Worm (Caenorhabditis elegans): ENCODE measurements around the gene Y73C8B.9.

The Y73C8B.9 gene

DNA sequence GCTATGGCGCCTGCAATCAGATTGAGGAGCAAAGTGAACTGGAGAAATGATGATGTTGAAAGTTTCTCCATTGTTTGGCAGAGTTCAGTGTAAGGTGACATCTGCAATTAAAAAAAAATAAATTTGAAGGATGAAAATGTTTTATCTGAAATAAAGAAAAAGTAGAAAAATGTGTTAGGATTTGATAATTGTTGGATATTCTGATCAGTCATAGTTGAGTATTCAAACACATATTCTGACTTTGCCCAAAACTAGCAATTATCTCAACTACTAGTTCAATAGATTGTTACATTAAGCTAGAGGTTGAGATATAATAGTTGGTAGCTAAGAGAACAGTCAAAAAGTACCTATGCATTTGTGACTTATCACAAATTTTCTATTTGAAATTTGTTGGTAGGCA lies 48.9 kb upstream of the Y73C8B.9 start, which contains the start of gene srab-10:
Gene srab-10, minus strand, starts transcription at position 101 of the 400 bp plus-strand sequence.
- TF ChIP-seq lin-39 (tag; optimal IDR thresholded peaks at IDR 0.05) (no peak), R02D3.7 (tag; optimal IDR thresholded peaks at IDR 0.05) (no peak), F13H6.1 (tag; optimal IDR thresholded peaks at IDR 0.05) (no peak), nhr-25 (tag; optimal IDR thresholded peaks at IDR 0.05) (no peak), dmd-4 (tag; optimal IDR thresholded peaks at IDR 0.05) (no peak), sma-9 (GFP tag; optimal IDR thresholded peaks at IDR 0.05) (no peak), sma-9 (tag; optimal IDR thresholded peaks at IDR 0.05) (no peak), aly-2 (tag; optimal IDR thresholded peaks at IDR 0.05) (no peak), snpc-4 (tag; optimal IDR thresholded peaks at IDR 0.05) (no peak), nhr-129 (tag; optimal IDR thresholded peaks at IDR 0.05) (no peak), nhr-77 (tag; optimal IDR thresholded peaks at IDR 0.05) (no peak), alr-1 (tag; optimal IDR thresholded peaks at IDR 0.05) (no peak), ztf-1 (GFP tag; conservative IDR thresholded peaks at IDR 0.05) (no peak), mbf-1 (tag; optimal IDR thresholded peaks at IDR 0.05) (no peak), unc-55 (GFP tag; optimal IDR thresholded peaks at IDR 0.05) (no peak), lsy-2 (tag; optimal IDR thresholded peaks at IDR 0.05) (no peak), ceh-82 (tag; optimal IDR thresholded peaks at IDR 0.05) (no peak), sem-4 (tag; optimal IDR thresholded peaks at IDR 0.05) (no peak), nhr-237 (tag; optimal IDR thresholded peaks at IDR 0.05) (no peak), nhr-23 (tag; optimal IDR thresholded peaks at IDR 0.05) (no peak), crh-2 (tag; optimal IDR thresholded peaks at IDR 0.05) (no peak)

DNA sequence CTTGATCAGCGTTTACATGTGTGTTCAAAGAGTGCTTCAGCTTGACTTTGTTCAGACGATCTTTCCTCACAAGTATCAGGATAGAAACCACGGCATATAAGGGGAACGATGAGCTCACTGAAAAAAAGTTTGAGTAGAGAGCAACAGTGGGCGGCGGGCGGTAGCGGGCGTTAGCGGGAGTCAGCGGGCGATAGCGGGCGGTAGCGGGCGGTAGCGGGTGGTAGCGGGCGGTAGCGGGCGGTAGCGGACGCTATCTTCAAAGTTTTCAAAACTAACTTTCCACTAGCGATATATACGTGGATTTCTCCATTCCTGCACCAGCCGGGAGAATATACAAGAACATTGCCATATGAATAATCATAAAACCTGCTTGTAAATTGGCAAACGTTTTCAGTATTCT lies 48.1 kb upstream of the Y73C8B.9 start:
- no peak for TF ChIP-seq zag-1 (tag; optimal IDR thresholded peaks at IDR 0.05)
- TF ChIP-seq nhr-12 (tag; optimal IDR thresholded peaks at IDR 0.05): no peak
- TF ChIP-seq nhr-129 (tag; optimal IDR thresholded peaks at IDR 0.05): no peak
- TF ChIP-seq mbf-1 (tag; optimal IDR thresholded peaks at IDR 0.05): no peak
- TF ChIP-seq sma-3 (GFP tag; optimal IDR thresholded peaks at IDR 0.05): no peak
- no peak for TF ChIP-seq nhr-23 (tag; optimal IDR thresholded peaks at IDR 0.05)
- no peak for TF ChIP-seq F13H6.1 (tag; optimal IDR thresholded peaks at IDR 0.05)
- no peak for TF ChIP-seq R02D3.7 (tag; optimal IDR thresholded peaks at IDR 0.05)
- no peak for TF ChIP-seq aly-2 (tag; optimal IDR thresholded peaks at IDR 0.05)
- no peak for TF ChIP-seq blmp-1 (tag; optimal IDR thresholded peaks at IDR 0.05; ENCODE audit: insufficient read depth)
- TF ChIP-seq nhr-10 (tag; optimal IDR thresholded peaks at IDR 0.05): no peak
- no peak for TF ChIP-seq unc-39 (tag; optimal IDR thresholded peaks at IDR 0.05)
- no peak for TF ChIP-seq ztf-4 (tag; optimal IDR thresholded peaks at IDR 0.05)
- no peak for TF ChIP-seq peb-1 (tag; optimal IDR thresholded peaks at IDR 0.05)
- no peak for TF ChIP-seq snpc-4 (tag; optimal IDR thresholded peaks at IDR 0.05)
- TF ChIP-seq lsy-2 (tag; optimal IDR thresholded peaks at IDR 0.05): no peak
- TF ChIP-seq nhr-77 (tag; optimal IDR thresholded peaks at IDR 0.05): no peak
- no peak for TF ChIP-seq nhr-237 (tag; optimal IDR thresholded peaks at IDR 0.05)
- no peak for TF ChIP-seq nhr-21 (tag; optimal IDR thresholded peaks at IDR 0.05)
- no peak for TF ChIP-seq ZK546.5 (tag; optimal IDR thresholded peaks at IDR 0.05)

DNA sequence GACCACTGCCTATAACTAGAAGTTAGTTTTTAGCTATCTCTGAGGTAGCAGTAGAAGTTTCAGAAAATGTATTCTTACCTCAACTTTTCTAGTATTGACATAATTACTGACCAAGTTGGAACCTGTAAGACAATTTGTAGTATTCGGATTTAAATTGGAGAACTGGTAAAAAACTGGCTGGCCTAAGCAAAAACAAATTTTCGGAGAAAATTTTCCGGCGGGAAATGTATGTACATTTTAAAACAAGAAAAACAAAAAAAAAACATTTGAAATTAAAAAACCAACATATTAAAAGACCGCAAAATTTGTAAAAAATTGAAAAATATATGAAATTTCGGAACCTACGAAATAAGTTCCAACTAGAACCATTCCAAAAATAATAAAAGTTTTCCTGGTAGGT lies 46.4 kb upstream of the Y73C8B.9 start, which contains the start of gene srab-11:
Gene srab-11, minus strand, starts transcription at position 101 of the 400 bp plus-strand sequence.
- TF ChIP-seq gmeb-1 (tag; optimal IDR thresholded peaks at IDR 0.05): no peak
- no peak for TF ChIP-seq R02D3.7 (tag; optimal IDR thresholded peaks at IDR 0.05)
- TF ChIP-seq crh-2 (tag; optimal IDR thresholded peaks at IDR 0.05): no peak
- no peak for TF ChIP-seq unc-55 (GFP tag; optimal IDR thresholded peaks at IDR 0.05)
- TF ChIP-seq mdl-1 (tag; optimal IDR thresholded peaks at IDR 0.05): no peak
- TF ChIP-seq lsy-2 (tag; optimal IDR thresholded peaks at IDR 0.05): no peak
- no peak for TF ChIP-seq sma-3 (GFP tag; optimal IDR thresholded peaks at IDR 0.05)
- TF ChIP-seq ceh-82 (tag; optimal IDR thresholded peaks at IDR 0.05): no peak
- TF ChIP-seq unc-39 (tag; optimal IDR thresholded peaks at IDR 0.05): no peak
- TF ChIP-seq zag-1 (tag; optimal IDR thresholded peaks at IDR 0.05): no peak
- no peak for TF ChIP-seq nhr-12 (tag; optimal IDR thresholded peaks at IDR 0.05)
- no peak for TF ChIP-seq elt-1 (tag; optimal IDR thresholded peaks at IDR 0.05)

ce11 chrV:3149910-3150428 lies 43.4 kb upstream of the Y73C8B.9 start:
- TF ChIP-seq dmd-4 (tag; optimal IDR thresholded peaks at IDR 0.05) (no peak), egl-27 (tag; optimal IDR thresholded peaks at IDR 0.05) (no peak), sma-9 (GFP tag; optimal IDR thresholded peaks at IDR 0.05) (no peak), sma-9 (tag; optimal IDR thresholded peaks at IDR 0.05) (no peak), mbf-1 (tag; optimal IDR thresholded peaks at IDR 0.05) (no peak)
